Fruit fly (Drosophila melanogaster): ENCODE data around the gene Nmnat.

DNA sequence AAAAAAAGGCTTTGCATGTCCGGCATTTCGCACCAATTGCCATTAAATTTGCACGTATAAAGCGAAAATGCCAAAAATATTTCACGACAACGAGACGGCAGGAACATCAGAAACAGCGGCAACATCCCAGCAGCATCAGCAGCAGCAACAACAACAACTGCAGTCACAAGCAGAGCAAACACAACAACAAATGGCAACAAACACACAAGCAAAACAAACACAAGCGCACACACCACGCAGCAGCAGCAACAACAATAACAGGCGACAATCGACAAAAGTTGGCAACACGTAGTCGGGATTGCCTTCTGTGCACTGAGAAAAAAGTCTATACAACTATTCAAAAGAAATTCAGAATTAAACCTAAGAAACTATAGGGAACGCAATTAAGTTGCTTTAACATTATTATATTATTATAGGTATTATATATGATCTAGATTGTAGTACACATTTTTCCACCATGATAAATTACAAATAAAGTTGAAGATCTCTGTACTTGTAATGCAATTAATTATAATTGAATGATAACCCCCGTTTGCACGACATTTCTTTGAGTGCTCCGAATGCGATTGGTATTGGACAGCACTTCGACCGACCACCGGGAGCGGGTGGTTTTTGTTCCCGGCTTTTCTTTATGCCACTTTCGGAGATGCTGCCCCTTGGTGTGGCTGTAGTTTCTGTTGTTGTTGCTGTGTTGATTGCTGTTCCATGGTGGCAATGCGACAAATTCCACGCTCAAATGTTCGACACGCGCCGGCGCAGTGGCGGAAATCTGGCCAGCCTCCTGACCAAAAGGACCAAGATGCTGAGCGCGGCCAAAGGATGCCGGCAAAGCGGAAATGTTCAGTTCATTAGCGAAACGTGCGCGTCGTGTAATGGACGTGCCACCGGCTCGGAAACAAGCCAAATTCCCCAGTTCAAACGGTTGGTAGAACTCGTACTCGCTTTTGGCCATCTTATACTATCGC lies 38.8 kb downstream of the Nmnat start, which contains the start of gene tnc:
- peak; percentile 62 for TF ChIP-seq CG1621 (tag; optimal IDR thresholded peaks at IDR 0.05)
- TF ChIP-seq CG11294 (GFP tag; IDR thresholded peaks at IDR 0.05) = no peak; the same call in 1 of the 2 replicates
- peak; percentile 64 for TF ChIP-seq Met (GFP tag; optimal IDR thresholded peaks at IDR 0.05)
- TF ChIP-seq CG32006 (GFP tag; optimal IDR thresholded peaks at IDR 0.05) = peak; percentile 89
- peak; percentile 86 for TF ChIP-seq OdsH (GFP tag; optimal IDR thresholded peaks at IDR 0.05)
- peak; percentile 88 for TF ChIP-seq svp (GFP tag)
- TF ChIP-seq CG6808 (GFP tag; optimal IDR thresholded peaks at IDR 0.05) = peak; percentile 78
- TF ChIP-seq CG10669 (GFP tag; optimal IDR thresholded peaks at IDR 0.05) = peak; percentile 74
- peak; percentile 89 for TF ChIP-seq esn (GFP tag; optimal IDR thresholded peaks at IDR 0.05)
- TF ChIP-seq CG6854 (GFP tag; optimal IDR thresholded peaks at IDR 0.05) = peak; percentile 50
- peak; percentile 48 for TF ChIP-seq Ets21C (GFP tag; optimal IDR thresholded peaks at IDR 0.05)
- peak; percentile 66 for TF ChIP-seq Eip75B (GFP tag; optimal IDR thresholded peaks at IDR 0.05)
- peak; percentile 71 for TF ChIP-seq Sox14 (GFP tag; optimal IDR thresholded peaks at IDR 0.05)

Measured in whole organism, prepupa.